Worm (Caenorhabditis elegans): ENCODE data around the gene F28F8.7.

Gene F28F8.7

ce11 chrV:15567344-15567804 lies 23.0 kb downstream of the F28F8.7 start, which contains the start of gene acs-2:
Gene acs-2 (plus strand): TSS chrV:15567394.
- TF ChIP-seq ref-1 (GFP tag; conservative IDR thresholded peaks at IDR 0.05), result no peak
- no peak for TF ChIP-seq cog-1 (tag; optimal IDR thresholded peaks at IDR 0.05)
- TF ChIP-seq med-1 (GFP tag; optimal IDR thresholded peaks at IDR 0.05; ENCODE audit: insufficient read depth), result no peak
- TF ChIP-seq flt-1 (GFP tag; IDR thresholded peaks at IDR 0.05), result no peak
- no peak for TF ChIP-seq ztf-23 (GFP tag; IDR thresholded peaks at IDR 0.05)
- no peak for TF ChIP-seq ztf-29 (GFP tag; IDR thresholded peaks at IDR 0.05)
- TF ChIP-seq klf-2 (GFP tag; conservative IDR thresholded peaks at IDR 0.05), result no peak
- no peak for TF ChIP-seq T22C8.4 (GFP tag; IDR thresholded peaks at IDR 0.05)
- TF ChIP-seq tab-1 (GFP tag; IDR thresholded peaks at IDR 0.05), result no peak

DNA sequence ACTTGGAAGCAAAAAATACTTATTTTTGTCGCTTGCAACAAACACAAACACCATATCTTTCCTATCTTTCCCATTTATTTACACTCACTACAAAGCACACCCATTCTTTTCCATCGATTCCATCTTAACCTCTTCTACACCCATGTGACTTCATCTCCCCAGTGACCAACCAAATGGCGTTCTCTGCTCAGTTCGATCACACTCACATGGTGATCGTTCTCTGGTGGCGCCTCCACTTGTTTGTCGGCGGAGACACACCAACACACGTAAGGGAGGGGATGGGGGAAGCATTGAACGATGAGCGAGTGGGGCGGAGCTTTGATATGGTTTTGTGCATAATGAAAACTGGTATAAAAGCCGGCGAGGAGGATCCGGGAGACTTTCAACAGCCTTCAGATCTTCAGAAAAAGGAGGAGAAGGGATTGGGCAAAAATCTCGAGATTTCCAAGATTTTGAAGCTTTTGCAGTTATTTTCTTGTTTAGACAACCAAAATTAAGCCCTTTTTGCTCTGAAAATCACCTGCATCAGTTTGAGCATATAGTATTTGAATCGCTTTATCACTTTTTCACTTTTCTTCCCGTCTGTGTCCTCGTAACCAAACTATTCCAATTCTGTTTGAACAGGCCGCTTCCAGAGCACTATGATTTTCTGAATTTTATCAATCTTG lies 23.8 kb downstream of the F28F8.7 start:
- TF ChIP-seq ztf-23 (GFP tag; IDR thresholded peaks at IDR 0.05) (no peak), flt-1 (GFP tag; IDR thresholded peaks at IDR 0.05) (no peak), T22C8.4 (GFP tag; IDR thresholded peaks at IDR 0.05) (no peak), ztf-29 (GFP tag; IDR thresholded peaks at IDR 0.05) (no peak), med-1 (GFP tag; optimal IDR thresholded peaks at IDR 0.05; ENCODE audit: insufficient read depth) (no peak), tab-1 (GFP tag; IDR thresholded peaks at IDR 0.05) (no peak), klf-2 (GFP tag; conservative IDR thresholded peaks at IDR 0.05) (no peak)

ce11 chrV:15563985-15564384 lies 26.4 kb downstream of the F28F8.7 start:
- TF ChIP-seq klf-2 (GFP tag; conservative IDR thresholded peaks at IDR 0.05) (no peak), ztf-29 (GFP tag; IDR thresholded peaks at IDR 0.05) (no peak), ztf-23 (GFP tag; IDR thresholded peaks at IDR 0.05) (no peak), tab-1 (GFP tag; IDR thresholded peaks at IDR 0.05) (no peak), flt-1 (GFP tag; IDR thresholded peaks at IDR 0.05) (no peak), T22C8.4 (GFP tag; IDR thresholded peaks at IDR 0.05) (no peak), med-1 (GFP tag; optimal IDR thresholded peaks at IDR 0.05; ENCODE audit: insufficient read depth) (no peak), cog-1 (tag; optimal IDR thresholded peaks at IDR 0.05) (no peak), ref-1 (GFP tag; conservative IDR thresholded peaks at IDR 0.05) (no peak)

DNA sequence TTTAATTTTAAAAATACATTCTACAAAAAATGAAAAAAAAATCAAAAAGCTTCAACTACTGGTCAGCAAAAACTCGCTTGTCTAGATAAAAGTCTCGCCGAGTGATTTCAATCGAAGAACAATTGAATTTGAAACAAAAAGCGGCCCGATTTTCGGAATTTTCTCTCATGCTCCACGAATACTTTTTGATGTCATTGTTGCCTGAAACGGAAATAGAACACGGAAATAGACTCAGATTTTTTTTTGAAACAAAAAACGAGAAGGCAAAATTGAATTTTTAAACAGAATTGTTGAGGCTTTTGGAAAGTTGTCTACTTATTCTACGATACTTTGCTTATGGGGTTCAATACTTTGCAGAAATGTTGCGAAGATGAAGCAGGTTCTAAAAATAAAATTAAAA lies 26.9 kb downstream of the F28F8.7 start:
- TF ChIP-seq T22C8.4 (GFP tag; IDR thresholded peaks at IDR 0.05) (no peak), tab-1 (GFP tag; IDR thresholded peaks at IDR 0.05) (no peak), flt-1 (GFP tag; IDR thresholded peaks at IDR 0.05) (no peak), ztf-29 (GFP tag; IDR thresholded peaks at IDR 0.05) (no peak), med-1 (GFP tag; optimal IDR thresholded peaks at IDR 0.05; ENCODE audit: insufficient read depth) (no peak), klf-2 (GFP tag; conservative IDR thresholded peaks at IDR 0.05) (no peak), ztf-23 (GFP tag; IDR thresholded peaks at IDR 0.05) (no peak), cog-1 (tag; optimal IDR thresholded peaks at IDR 0.05) (no peak)

DNA sequence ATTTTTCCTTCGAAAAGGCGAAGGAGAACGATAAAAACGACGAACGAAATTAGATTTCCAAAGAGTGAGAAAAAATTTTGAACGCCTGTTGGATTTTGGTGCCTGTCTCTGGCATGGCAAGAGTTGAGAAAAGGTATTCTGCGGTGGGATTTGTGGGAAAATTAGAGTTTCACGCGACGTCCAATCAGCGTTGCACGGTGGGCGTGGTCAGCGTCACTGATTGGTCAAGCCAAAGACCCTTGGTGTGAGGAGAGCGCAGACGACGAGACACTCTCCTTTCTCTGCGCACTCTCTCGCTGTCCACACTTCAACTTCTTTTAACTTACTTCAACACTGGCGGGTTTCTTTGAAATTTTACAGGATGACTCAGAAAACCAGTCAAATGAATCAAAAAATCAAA lies 27.9 kb downstream of the F28F8.7 start:
- TF ChIP-seq T22C8.4 (GFP tag; IDR thresholded peaks at IDR 0.05) (no peak), flt-1 (GFP tag; IDR thresholded peaks at IDR 0.05) (no peak)

DNA sequence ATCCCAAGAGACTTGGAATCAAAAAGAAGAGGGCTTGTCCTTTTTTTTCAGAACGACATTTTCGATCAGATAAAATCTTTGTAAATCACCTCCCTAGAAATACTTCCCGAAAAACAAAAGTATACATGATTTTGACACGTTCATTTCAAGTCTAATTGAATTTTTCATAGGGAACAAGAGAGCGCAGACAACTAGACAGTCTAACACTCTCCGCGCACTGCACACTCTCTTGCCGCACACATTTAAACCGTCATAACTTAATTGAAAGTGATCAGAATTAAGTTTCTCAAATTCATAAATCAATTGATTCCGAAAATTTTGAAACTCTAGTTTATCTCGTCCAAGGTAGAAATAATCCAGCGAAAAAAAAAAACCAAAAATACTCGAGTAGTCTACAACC lies 30.7 kb downstream of the F28F8.7 start:
- no peak for TF ChIP-seq cog-1 (tag; optimal IDR thresholded peaks at IDR 0.05)
- TF ChIP-seq ztf-23 (GFP tag; IDR thresholded peaks at IDR 0.05), result no peak
- no peak for TF ChIP-seq T22C8.4 (GFP tag; IDR thresholded peaks at IDR 0.05)
- no peak for TF ChIP-seq tab-1 (GFP tag; IDR thresholded peaks at IDR 0.05)
- no peak for TF ChIP-seq ztf-29 (GFP tag; IDR thresholded peaks at IDR 0.05)
- no peak for TF ChIP-seq klf-2 (GFP tag; conservative IDR thresholded peaks at IDR 0.05)
- no peak for TF ChIP-seq ref-1 (GFP tag; conservative IDR thresholded peaks at IDR 0.05)
- no peak for TF ChIP-seq med-1 (GFP tag; optimal IDR thresholded peaks at IDR 0.05; ENCODE audit: insufficient read depth)
- TF ChIP-seq flt-1 (GFP tag; IDR thresholded peaks at IDR 0.05), result no peak

DNA sequence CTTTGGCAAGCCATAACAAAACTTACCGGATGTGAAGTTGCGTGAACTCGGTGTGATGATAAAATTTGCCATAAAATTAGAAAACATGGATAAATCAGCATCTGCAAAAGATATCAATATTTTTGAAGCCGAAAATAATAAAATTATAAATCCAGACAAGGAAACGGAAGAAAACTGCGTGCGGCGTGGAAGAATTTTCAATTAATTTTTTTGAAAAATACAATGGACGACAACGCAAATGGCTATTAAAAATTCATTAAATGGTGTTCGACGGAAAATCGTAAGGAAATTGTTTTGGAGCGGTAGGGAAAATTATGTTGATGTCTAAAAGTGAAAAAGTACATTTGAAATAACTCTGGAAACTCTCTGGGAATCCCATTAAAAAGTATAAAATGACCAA lies 31.4 kb downstream of the F28F8.7 start, which contains the start of gene acr-18:
TSS of gene acr-18 (minus strand) at position 101 of the 400 bp plus-strand sequence.
- TF ChIP-seq ref-1 (GFP tag; conservative IDR thresholded peaks at IDR 0.05) (no peak), T22C8.4 (GFP tag; IDR thresholded peaks at IDR 0.05) (no peak)

DNA sequence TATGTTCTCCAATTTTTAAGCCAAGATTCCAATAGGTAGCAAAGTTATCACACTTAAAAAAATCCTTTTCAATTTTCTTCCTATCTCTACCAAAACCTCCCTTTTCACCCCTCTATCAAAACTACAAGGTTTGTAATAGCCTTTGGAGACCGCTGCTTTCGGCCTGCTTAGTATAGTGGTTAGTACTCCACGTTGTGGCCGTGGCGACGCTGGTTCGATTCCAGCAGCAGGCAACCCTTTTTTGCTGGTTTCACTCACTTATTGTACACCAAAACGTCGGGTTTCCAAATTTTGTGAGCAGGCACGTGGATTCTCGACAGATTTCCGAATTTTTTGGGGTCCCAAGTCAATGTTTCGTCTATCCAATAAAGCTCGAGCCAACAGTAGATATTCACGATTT lies 36.5 kb downstream of the F28F8.7 start:
- TF ChIP-seq ref-1 (GFP tag; conservative IDR thresholded peaks at IDR 0.05) (no peak), ztf-29 (GFP tag; IDR thresholded peaks at IDR 0.05) (peak; percentile 55; the same call in 1 of the 2 replicates), ztf-23 (GFP tag; IDR thresholded peaks at IDR 0.05) (peak; percentile 73), flt-1 (GFP tag; IDR thresholded peaks at IDR 0.05) (peak; percentile 86), tab-1 (GFP tag; IDR thresholded peaks at IDR 0.05) (peak; percentile 81), klf-2 (GFP tag; conservative IDR thresholded peaks at IDR 0.05) (peak; percentile 50; the same call in 1 of the 2 replicates)

DNA sequence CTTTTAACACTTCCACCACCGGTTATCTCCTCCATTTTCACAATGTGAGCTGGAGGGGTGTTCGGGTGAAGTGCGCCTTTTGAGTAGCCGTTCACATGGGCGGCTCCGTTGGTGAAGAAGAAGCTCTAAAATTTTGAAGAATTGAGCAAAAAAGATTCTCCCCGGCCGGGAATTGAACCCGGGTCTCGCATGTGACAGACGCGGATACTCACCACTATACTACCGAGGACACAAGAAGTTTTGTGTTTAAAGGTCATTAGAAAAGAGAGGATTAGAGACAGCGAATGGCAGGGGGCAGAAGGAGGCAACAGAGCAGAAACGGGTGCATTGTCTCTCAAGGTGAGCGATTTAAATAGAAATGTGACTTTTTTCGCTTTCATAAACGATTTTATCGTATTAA lies 38.8 kb downstream of the F28F8.7 start:
- TF ChIP-seq ztf-29 (GFP tag; IDR thresholded peaks at IDR 0.05), result peak; percentile 81
- TF ChIP-seq tab-1 (GFP tag; IDR thresholded peaks at IDR 0.05), result peak; percentile 93
- TF ChIP-seq ztf-23 (GFP tag; IDR thresholded peaks at IDR 0.05), result peak; percentile 94
- peak; percentile 89 for TF ChIP-seq T22C8.4 (GFP tag; IDR thresholded peaks at IDR 0.05)
- peak; percentile 91 for TF ChIP-seq klf-2 (GFP tag; conservative IDR thresholded peaks at IDR 0.05)
- TF ChIP-seq flt-1 (GFP tag; IDR thresholded peaks at IDR 0.05), result peak; percentile 95
- peak; percentile 75 for TF ChIP-seq ref-1 (GFP tag; conservative IDR thresholded peaks at IDR 0.05)
- TF ChIP-seq cog-1 (tag; optimal IDR thresholded peaks at IDR 0.05), result peak; percentile 20
- peak; percentile 53 for TF ChIP-seq med-1 (GFP tag; optimal IDR thresholded peaks at IDR 0.05; ENCODE audit: insufficient read depth)

DNA sequence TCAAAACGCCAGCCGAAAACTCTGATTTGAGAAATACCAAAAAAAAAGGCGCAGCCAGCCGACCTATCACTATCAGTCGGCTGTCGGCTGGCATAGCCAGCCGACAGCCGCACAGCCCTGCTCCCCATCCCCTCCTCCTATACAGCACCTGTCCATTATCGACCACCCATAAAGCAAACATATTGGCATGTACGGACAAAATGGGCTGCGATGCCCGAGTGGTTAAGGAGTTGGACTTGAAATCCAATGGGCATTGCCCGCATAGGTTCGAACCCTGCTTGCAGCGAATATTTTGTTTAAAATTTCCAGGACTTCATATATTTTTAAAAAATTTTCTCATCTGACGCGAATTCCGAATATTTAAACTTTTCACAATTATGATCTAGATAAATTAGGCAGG lies 40.0 kb downstream of the F28F8.7 start:
- TF ChIP-seq ref-1 (GFP tag; conservative IDR thresholded peaks at IDR 0.05) (no peak), ztf-23 (GFP tag; IDR thresholded peaks at IDR 0.05) (0 out of 2 replicates have a peak, but pooled peaks have one; percentile 25)

Measured in whole organism, midembryonic.